Worm (Caenorhabditis elegans): ENCODE measurements around the gene chpf-1.

The chpf-1 gene

DNA sequence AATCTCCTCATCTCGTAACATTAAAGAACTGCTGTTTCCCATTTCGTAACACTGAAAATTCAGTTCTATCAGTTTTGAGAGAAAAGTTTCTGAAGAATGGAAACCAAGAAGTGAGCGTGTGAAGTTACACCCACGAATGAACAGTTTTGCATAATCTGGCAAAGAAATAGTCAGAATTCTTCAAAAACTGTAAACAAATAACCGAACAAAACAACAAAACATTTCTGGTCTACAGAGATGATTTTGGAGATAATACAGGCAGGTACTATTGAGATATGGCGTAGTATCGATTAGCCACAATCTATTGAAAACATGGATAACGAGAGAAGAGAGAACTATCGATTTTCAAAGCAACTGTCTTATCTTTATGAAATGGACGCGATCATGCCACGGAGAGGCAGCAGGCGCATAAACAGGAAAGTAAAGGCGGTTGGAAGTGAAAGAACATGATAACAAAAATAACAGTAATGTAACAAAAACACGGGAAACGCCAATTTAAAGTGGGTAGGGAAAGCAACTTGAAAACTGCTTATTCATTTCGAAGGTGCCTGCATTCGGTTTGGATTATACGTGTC lies at the start of gene chpf-1:
chpf-1 (minus strand) TSS at position 51 of the 575 bp plus-strand sequence.
- TF ChIP-seq tab-1 (GFP tag; IDR thresholded peaks at IDR 0.05) (no peak), ztf-23 (GFP tag; IDR thresholded peaks at IDR 0.05) (no peak), med-1 (GFP tag; optimal IDR thresholded peaks at IDR 0.05; ENCODE audit: insufficient read depth) (no peak), cog-1 (tag; optimal IDR thresholded peaks at IDR 0.05) (no peak), flt-1 (GFP tag; IDR thresholded peaks at IDR 0.05) (no peak), klf-2 (GFP tag; conservative IDR thresholded peaks at IDR 0.05) (no peak), ztf-29 (GFP tag; IDR thresholded peaks at IDR 0.05) (no peak), T22C8.4 (GFP tag; IDR thresholded peaks at IDR 0.05) (no peak; the same call in 1 of the 2 replicates), ref-1 (GFP tag; conservative IDR thresholded peaks at IDR 0.05) (no peak)

DNA sequence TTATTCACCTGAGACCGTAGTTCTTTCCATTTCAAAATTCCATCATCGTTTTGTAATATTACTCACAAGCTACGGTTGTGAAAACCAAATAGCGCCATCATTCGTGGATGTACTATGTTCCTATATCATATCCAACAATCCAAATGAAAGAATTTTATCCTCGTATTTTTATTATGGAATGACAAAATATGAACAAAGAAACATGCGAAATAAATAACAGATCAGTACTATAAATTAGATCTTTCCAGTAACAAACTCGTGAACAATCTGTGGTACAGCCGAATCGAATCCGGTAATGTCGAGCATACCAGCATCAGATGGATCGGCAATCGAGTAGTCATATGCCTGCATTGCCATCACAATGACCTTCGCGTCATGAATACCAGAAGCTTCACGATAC lies 49.4 kb upstream of the chpf-1 start:
- no peak for TF ChIP-seq ztf-29 (GFP tag; IDR thresholded peaks at IDR 0.05)
- no peak for TF ChIP-seq ztf-23 (GFP tag; IDR thresholded peaks at IDR 0.05)
- TF ChIP-seq flt-1 (GFP tag; IDR thresholded peaks at IDR 0.05) = no peak
- no peak for TF ChIP-seq med-1 (GFP tag; optimal IDR thresholded peaks at IDR 0.05; ENCODE audit: insufficient read depth)
- no peak for TF ChIP-seq klf-2 (GFP tag; conservative IDR thresholded peaks at IDR 0.05)
- TF ChIP-seq ref-1 (GFP tag; conservative IDR thresholded peaks at IDR 0.05) = no peak
- no peak for TF ChIP-seq cog-1 (tag; optimal IDR thresholded peaks at IDR 0.05)
- no peak for TF ChIP-seq T22C8.4 (GFP tag; IDR thresholded peaks at IDR 0.05)
- no peak for TF ChIP-seq tab-1 (GFP tag; IDR thresholded peaks at IDR 0.05)

DNA sequence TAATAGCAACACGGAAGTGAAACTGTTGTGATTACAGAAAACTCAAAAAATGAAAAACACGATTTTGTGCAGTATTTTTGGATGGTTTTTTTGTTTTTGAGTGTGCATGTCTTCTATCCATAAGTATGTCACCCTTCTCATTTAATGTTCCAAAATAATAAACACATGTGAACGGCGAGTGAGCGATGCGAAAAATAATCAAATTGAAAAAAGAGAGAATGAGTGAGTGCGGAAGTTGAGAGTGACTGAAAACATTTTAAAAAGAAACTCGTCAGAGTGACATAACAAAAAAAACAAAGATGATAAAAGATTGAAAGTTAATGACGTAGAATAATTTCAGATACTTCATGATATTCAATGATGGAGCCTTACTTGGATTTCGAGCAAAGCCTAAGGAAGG lies 46.2 kb upstream of the chpf-1 start:
- TF ChIP-seq T22C8.4 (GFP tag; IDR thresholded peaks at IDR 0.05) = no peak
- no peak for TF ChIP-seq ztf-23 (GFP tag; IDR thresholded peaks at IDR 0.05)
- no peak for TF ChIP-seq med-1 (GFP tag; optimal IDR thresholded peaks at IDR 0.05; ENCODE audit: insufficient read depth)
- TF ChIP-seq tab-1 (GFP tag; IDR thresholded peaks at IDR 0.05) = no peak
- no peak for TF ChIP-seq cog-1 (tag; optimal IDR thresholded peaks at IDR 0.05)
- TF ChIP-seq ref-1 (GFP tag; conservative IDR thresholded peaks at IDR 0.05) = no peak
- TF ChIP-seq flt-1 (GFP tag; IDR thresholded peaks at IDR 0.05) = no peak
- no peak for TF ChIP-seq klf-2 (GFP tag; conservative IDR thresholded peaks at IDR 0.05)
- no peak for TF ChIP-seq ztf-29 (GFP tag; IDR thresholded peaks at IDR 0.05)

DNA sequence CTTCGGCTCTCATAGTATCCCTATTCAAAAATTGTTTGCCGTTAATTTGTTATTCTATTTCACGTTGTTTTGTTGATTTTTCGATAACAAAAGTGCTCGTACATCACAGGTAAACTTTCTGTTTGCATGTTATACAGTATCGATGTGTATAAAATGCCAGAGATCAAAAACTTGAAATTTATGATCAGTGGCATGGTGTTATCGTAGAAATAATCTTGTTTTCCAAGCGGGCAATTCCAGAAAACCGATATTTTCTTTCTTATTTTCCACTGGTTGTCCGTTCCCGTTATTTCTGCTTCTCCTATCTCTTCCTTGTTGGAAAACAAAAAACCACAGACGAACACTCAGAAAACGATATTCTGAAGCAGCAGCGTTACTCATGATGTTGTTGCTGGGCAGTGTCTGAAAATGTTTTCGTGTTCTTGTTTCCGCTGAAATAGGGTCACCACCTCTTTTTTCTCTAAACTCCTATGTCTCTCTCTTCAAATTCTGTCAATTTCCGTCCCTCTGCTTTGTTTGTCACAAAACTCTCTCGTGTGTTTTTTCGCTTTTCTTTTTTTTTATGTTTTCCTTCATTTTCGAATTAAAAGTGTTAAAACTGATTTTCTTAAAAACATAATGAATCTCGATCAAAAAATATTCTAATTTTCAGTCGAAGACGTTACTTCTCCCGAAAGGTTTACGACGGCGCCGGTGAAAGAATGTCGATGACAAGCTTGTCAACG lies 45.1 kb upstream of the chpf-1 start, which contains the start of gene akt-1:
akt-1 (plus strand) TSS at position 651 of the 725 bp plus-strand sequence.
- TF ChIP-seq ztf-23 (GFP tag; IDR thresholded peaks at IDR 0.05) (no peak), klf-2 (GFP tag; conservative IDR thresholded peaks at IDR 0.05) (no peak), ref-1 (GFP tag; conservative IDR thresholded peaks at IDR 0.05) (no peak), flt-1 (GFP tag; IDR thresholded peaks at IDR 0.05) (no peak), tab-1 (GFP tag; IDR thresholded peaks at IDR 0.05) (no peak), T22C8.4 (GFP tag; IDR thresholded peaks at IDR 0.05) (no peak), cog-1 (tag; optimal IDR thresholded peaks at IDR 0.05) (no peak), ztf-29 (GFP tag; IDR thresholded peaks at IDR 0.05) (no peak)

DNA sequence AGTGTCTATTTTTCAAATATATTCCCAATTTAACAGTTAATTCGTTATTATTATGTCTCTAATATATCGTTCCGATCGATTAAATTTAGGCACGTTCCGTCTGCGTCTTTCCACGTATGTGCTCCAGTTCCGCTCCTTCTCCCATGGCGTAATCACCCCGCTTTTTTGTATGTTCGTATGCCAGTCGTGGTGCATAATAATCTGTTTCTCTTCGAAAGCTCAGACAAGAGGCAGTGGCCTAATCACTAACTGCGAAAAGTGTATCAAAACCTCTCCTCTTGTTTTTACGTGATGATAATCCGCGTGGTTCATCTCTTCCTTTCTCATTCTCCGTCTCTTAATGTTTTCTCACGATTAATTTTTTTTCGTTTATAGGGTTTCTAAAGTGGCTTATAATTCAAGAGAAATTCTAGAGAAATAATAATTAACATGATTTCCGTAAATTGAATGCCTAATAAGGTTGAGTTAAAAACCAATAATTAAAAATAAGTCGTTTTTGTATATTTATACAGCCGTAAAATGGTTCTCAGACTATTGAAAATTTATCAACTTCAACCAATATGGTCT lies 44.5 kb upstream of the chpf-1 start:
- no peak for TF ChIP-seq ztf-29 (GFP tag; IDR thresholded peaks at IDR 0.05)
- no peak for TF ChIP-seq tab-1 (GFP tag; IDR thresholded peaks at IDR 0.05)
- no peak for TF ChIP-seq klf-2 (GFP tag; conservative IDR thresholded peaks at IDR 0.05)
- no peak for TF ChIP-seq T22C8.4 (GFP tag; IDR thresholded peaks at IDR 0.05)
- TF ChIP-seq med-1 (GFP tag; optimal IDR thresholded peaks at IDR 0.05; ENCODE audit: insufficient read depth) = no peak
- TF ChIP-seq flt-1 (GFP tag; IDR thresholded peaks at IDR 0.05) = no peak
- TF ChIP-seq cog-1 (tag; optimal IDR thresholded peaks at IDR 0.05) = no peak
- no peak for TF ChIP-seq ztf-23 (GFP tag; IDR thresholded peaks at IDR 0.05)
- no peak for TF ChIP-seq ref-1 (GFP tag; conservative IDR thresholded peaks at IDR 0.05)

DNA sequence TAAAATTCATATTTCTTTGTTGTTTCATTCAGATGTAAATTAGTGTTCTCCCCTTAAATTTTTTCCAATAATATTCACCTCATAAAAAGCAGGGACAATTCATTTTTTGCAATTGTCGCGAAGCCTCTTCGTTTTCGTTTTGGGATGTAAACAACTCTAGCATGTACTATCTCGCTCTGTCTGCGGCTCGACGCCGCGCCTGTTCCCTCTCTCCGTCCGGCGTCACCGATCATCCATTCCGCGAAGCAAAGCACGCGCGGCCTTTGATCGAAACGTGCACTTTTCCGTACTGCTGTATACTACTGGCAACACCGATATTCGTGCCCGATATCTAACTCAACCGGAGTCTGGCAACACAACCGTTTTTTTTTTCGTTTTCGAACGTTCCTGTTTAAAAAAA lies 43.7 kb upstream of the chpf-1 start:
- TF ChIP-seq ztf-23 (GFP tag; IDR thresholded peaks at IDR 0.05) (no peak), tab-1 (GFP tag; IDR thresholded peaks at IDR 0.05) (no peak), klf-2 (GFP tag; conservative IDR thresholded peaks at IDR 0.05) (no peak), ztf-29 (GFP tag; IDR thresholded peaks at IDR 0.05) (no peak), ref-1 (GFP tag; conservative IDR thresholded peaks at IDR 0.05) (no peak), cog-1 (tag; optimal IDR thresholded peaks at IDR 0.05) (no peak), med-1 (GFP tag; optimal IDR thresholded peaks at IDR 0.05; ENCODE audit: insufficient read depth) (no peak), flt-1 (GFP tag; IDR thresholded peaks at IDR 0.05) (no peak), T22C8.4 (GFP tag; IDR thresholded peaks at IDR 0.05) (no peak)

DNA sequence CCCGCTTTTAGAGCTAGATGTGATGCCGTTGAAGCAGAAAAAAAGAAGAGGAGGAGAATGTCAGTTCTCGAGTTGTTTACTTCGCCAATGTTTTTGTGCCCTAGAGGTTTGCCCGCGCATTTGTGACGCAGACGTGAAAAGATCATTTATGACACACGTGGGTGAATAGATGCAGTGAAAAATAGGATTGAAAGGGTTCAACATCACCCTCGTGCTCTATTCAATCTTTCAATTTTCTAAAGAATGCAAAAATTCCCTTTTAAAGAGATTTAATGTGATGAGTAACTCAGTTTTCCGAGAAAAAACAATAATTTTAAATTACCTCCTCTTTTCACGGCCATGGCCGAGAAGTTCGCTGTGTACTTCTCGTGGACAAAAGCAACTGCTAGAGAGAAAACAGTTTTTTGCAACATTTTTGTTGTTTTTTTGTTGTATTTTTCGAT lies 43.2 kb upstream of the chpf-1 start:
- TF ChIP-seq ztf-23 (GFP tag; IDR thresholded peaks at IDR 0.05) (no peak), ztf-29 (GFP tag; IDR thresholded peaks at IDR 0.05) (no peak), ref-1 (GFP tag; conservative IDR thresholded peaks at IDR 0.05) (no peak), klf-2 (GFP tag; conservative IDR thresholded peaks at IDR 0.05) (no peak), tab-1 (GFP tag; IDR thresholded peaks at IDR 0.05) (no peak), T22C8.4 (GFP tag; IDR thresholded peaks at IDR 0.05) (no peak), med-1 (GFP tag; optimal IDR thresholded peaks at IDR 0.05; ENCODE audit: insufficient read depth) (no peak), cog-1 (tag; optimal IDR thresholded peaks at IDR 0.05) (no peak), flt-1 (GFP tag; IDR thresholded peaks at IDR 0.05) (no peak)

DNA sequence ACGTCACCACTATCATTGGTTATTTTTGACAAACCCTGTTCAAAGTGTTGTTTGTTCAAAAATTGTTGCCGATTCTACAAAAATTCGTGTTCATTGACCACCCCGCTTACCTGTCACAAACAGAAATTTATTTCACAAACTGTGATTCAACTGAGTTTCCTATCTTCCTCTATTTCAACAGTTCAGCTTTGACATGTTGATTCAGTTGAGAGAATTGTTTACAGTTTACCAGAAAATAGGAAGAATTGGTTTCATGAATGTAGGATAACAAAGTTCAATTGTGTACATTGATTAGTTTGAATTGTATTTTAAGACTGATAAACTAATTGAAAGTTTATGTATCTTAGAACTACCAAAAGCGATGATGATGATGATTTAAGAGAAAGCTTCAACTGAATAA lies 42.3 kb upstream of the chpf-1 start:
- no peak for TF ChIP-seq klf-2 (GFP tag; conservative IDR thresholded peaks at IDR 0.05)
- no peak for TF ChIP-seq ref-1 (GFP tag; conservative IDR thresholded peaks at IDR 0.05)
- no peak for TF ChIP-seq cog-1 (tag; optimal IDR thresholded peaks at IDR 0.05)
- no peak for TF ChIP-seq ztf-23 (GFP tag; IDR thresholded peaks at IDR 0.05)
- TF ChIP-seq ztf-29 (GFP tag; IDR thresholded peaks at IDR 0.05) = no peak
- no peak for TF ChIP-seq med-1 (GFP tag; optimal IDR thresholded peaks at IDR 0.05; ENCODE audit: insufficient read depth)
- no peak for TF ChIP-seq flt-1 (GFP tag; IDR thresholded peaks at IDR 0.05)
